Worm (Caenorhabditis elegans) whole organism, L3 larva: ENCODE data around the gene H03G16.5.

Experiments used
- ZK546.5 ChIP-seq: sonication (generic microtip); optimal IDR thresholded peaks from 2 replicates; lab custom pipeline; 2017; ENCODE audit warnings: missing biosample characterization, missing genetic modification characterization
- aly-2 ChIP-seq: fragments of 150-350 bp; optimal IDR thresholded peaks from 2 replicates; lab custom pipeline; 2014; ENCODE audit warnings: missing biosample characterization, missing genetic modification characterization
- ama-1 ChIP-seq: fragments of 150-350 bp; optimal IDR thresholded peaks from 2 replicates; lab custom pipeline; 2018
- ceh-16 ChIP-seq: sonication (generic microtip); optimal IDR thresholded peaks from 2 replicates; lab custom pipeline; 2017; ENCODE audit warnings: missing biosample characterization, missing genetic modification characterization
- ceh-28 ChIP-seq: fragments of 150-350 bp; optimal IDR thresholded peaks from 2 replicates; lab custom pipeline; 2014; ENCODE audit warnings: missing biosample characterization, missing genetic modification reagents, missing genetic modification characterization
- ceh-82 ChIP-seq: fragments of 150-350 bp; optimal IDR thresholded peaks from 2 replicates; lab custom pipeline; 2014; ENCODE audit warnings: missing biosample characterization, missing genetic modification characterization
- ceh-9 ChIP-seq: sonication (generic microtip); optimal IDR thresholded peaks from 2 replicates; lab custom pipeline; 2018; ENCODE audit warnings: missing biosample characterization, missing genetic modification characterization
- egl-27 ChIP-seq: sonication (generic microtip); optimal IDR thresholded peaks from 4 replicates; lab custom pipeline; 2017; ENCODE audit warnings: missing biosample characterization, missing genetic modification reagents, missing genetic modification characterization
- egl-5 ChIP-seq: fragments of 150-350 bp; optimal IDR thresholded peaks from 2 replicates; lab custom pipeline; 2017; ENCODE audit warnings: missing biosample characterization, missing genetic modification reagents, missing genetic modification characterization, inconsistent platforms
- elt-1 ChIP-seq: fragments of 150-350 bp; optimal IDR thresholded peaks from 2 replicates; lab custom pipeline; 2014; ENCODE audit warnings: missing biosample characterization, missing genetic modification characterization
- eor-1 ChIP-seq, 2 experiments: fragments of 150-350 bp; optimal IDR thresholded peaks; 2 replicates each; lab custom pipeline; 2014 to 2018; ENCODE audit warnings: missing biosample characterization in 2 of 2, missing genetic modification characterization in 2 of 2
- fkh-10 ChIP-seq: sonication (generic microtip); optimal IDR thresholded peaks from 2 replicates; lab custom pipeline; 2017; ENCODE audit warnings: missing biosample characterization, missing genetic modification reagents, missing genetic modification characterization
- fkh-2 ChIP-seq: fragments of 150-350 bp; optimal IDR thresholded peaks from 2 replicates; lab custom pipeline; 2014; ENCODE audit warnings: missing biosample characterization, missing genetic modification reagents, missing genetic modification characterization
- jun-1 ChIP-seq: fragments of 150-350 bp; optimal IDR thresholded peaks from 2 replicates; lab custom pipeline; 2014; ENCODE audit warnings: missing biosample characterization, missing genetic modification reagents, missing genetic modification characterization
- lin-15B ChIP-seq: fragments of 150-350 bp; optimal IDR thresholded peaks from 2 replicates; lab custom pipeline; 2014; ENCODE audit warnings: missing biosample characterization, missing genetic modification characterization
- lin-39 ChIP-seq: fragments of 150-350 bp; optimal IDR thresholded peaks from 2 replicates; lab custom pipeline; 2018; ENCODE audit warnings: missing biosample characterization, missing genetic modification reagents, missing genetic modification characterization
- lsy-12 ChIP-seq: sonication (generic microtip); optimal IDR thresholded peaks from 2 replicates; lab custom pipeline; 2016; ENCODE audit warnings: mild to moderate bottlenecking, missing genetic modification characterization, missing compliant biosample characterization
- mml-1 ChIP-seq: fragments of 150-350 bp; sonication (generic microtip); optimal IDR thresholded peaks from 3 replicates; lab custom pipeline; 2014; ENCODE audit warnings: missing biosample characterization, missing genetic modification characterization
- nfya-1 ChIP-seq: sonication (generic microtip); optimal IDR thresholded peaks from 2 replicates; lab custom pipeline; 2017; ENCODE audit warnings: missing genetic modification characterization, mild to moderate bottlenecking, missing compliant biosample characterization, antibody characterized with exemption, moderate library complexity; ENCODE audit not compliant: insufficient read depth
- nhr-12 ChIP-seq: fragments of 150-350 bp; optimal IDR thresholded peaks from 2 replicates; lab custom pipeline; 2014; ENCODE audit warnings: missing biosample characterization, missing genetic modification characterization
- nhr-237 ChIP-seq: fragments of 150-350 bp; optimal IDR thresholded peaks from 2 replicates; lab custom pipeline; 2014; ENCODE audit warnings: missing biosample characterization, missing genetic modification characterization
- nhr-25 ChIP-seq: sonication (generic microtip); optimal IDR thresholded peaks from 2 replicates; lab custom pipeline; 2017; ENCODE audit warnings: missing biosample characterization, missing genetic modification characterization
- nhr-43 ChIP-seq: sonication (generic microtip); optimal IDR thresholded peaks from 2 replicates; lab custom pipeline; 2016; ENCODE audit warnings: mild to moderate bottlenecking, missing genetic modification characterization, missing compliant biosample characterization; ENCODE audit not compliant: poor library complexity, severe bottlenecking
- nhr-77 ChIP-seq: fragments of 150-350 bp; optimal IDR thresholded peaks from 2 replicates; lab custom pipeline; 2014; ENCODE audit warnings: missing biosample characterization, missing genetic modification characterization
- pha-4 ChIP-seq: fragments of 150-350 bp; optimal IDR thresholded peaks from 2 replicates; lab custom pipeline; 2014; ENCODE audit warnings: missing biosample characterization, missing genetic modification reagents, missing genetic modification characterization
- pqm-1 ChIP-seq: fragments of 150-350 bp; optimal IDR thresholded peaks from 2 replicates; lab custom pipeline; 2017; ENCODE audit warnings: missing biosample characterization, missing genetic modification characterization, inconsistent platforms
- unc-39 ChIP-seq: sonication (generic microtip); optimal IDR thresholded peaks from 4 replicates; lab custom pipeline; 2017; ENCODE audit warnings: missing biosample characterization, missing genetic modification characterization
- unc-62 ChIP-seq: fragments of 150-350 bp; sonication (generic microtip); optimal IDR thresholded peaks from 4 replicates; lab custom pipeline; 2014; ENCODE audit warnings: missing biosample characterization, missing genetic modification reagents, missing genetic modification characterization
- zag-1 ChIP-seq: fragments of 150-350 bp; optimal IDR thresholded peaks from 2 replicates; lab custom pipeline; 2014; ENCODE audit warnings: missing biosample characterization, missing genetic modification characterization
- ztf-11 ChIP-seq: fragments of 150-350 bp; optimal IDR thresholded peaks from 2 replicates; lab custom pipeline; 2014; ENCODE audit warnings: missing biosample characterization, missing genetic modification characterization
- ztf-4 ChIP-seq: fragments of 150-350 bp; optimal IDR thresholded peaks from 2 replicates; lab custom pipeline; 2014; ENCODE audit warnings: missing biosample characterization, missing genetic modification characterization

The H03G16.5 gene

ce11 chrX:15027997-15028396 lies 28.6 kb downstream of the H03G16.5 start:
- TF ChIP-seq egl-27 (tag; lab: Kevin White, UChicago), result no peak
- no peak for TF ChIP-seq eor-1 (tag; optimal IDR thresholded peaks at IDR 0.05; lab: Kevin White, UChicago)
- no peak for TF ChIP-seq pha-4 (tag; lab: Kevin White, UChicago)
- no peak for TF ChIP-seq ztf-4 (tag; lab: Kevin White, UChicago)
- no peak for TF ChIP-seq ceh-28 (tag; lab: Kevin White, UChicago)
- no peak for TF ChIP-seq lin-39 (tag; lab: Kevin White, UChicago)

ce11 chrX:15027566-15027965 lies 29.1 kb downstream of the H03G16.5 start:
- TF ChIP-seq lin-15B (tag; lab: Kevin White, UChicago) (no peak), lin-39 (tag; lab: Kevin White, UChicago) (peak; percentile 88), jun-1 (tag; lab: Kevin White, UChicago) (no peak), nfya-1 (tag; lab: Kevin White, UChicago) (no peak), fkh-10 (no peak), elt-1 (tag; lab: Kevin White, UChicago) (peak; percentile 45)

- no peak for TF ChIP-seq fkh-2 (tag; lab: Kevin White, UChicago)
- TF ChIP-seq mml-1, result no peak
- no peak for TF ChIP-seq unc-39
- no peak for TF ChIP-seq nhr-77 (tag; lab: Kevin White, UChicago)
- no peak for TF ChIP-seq nhr-25 (tag; lab: Kevin White, UChicago)
- no peak for TF ChIP-seq ceh-82
- TF ChIP-seq lin-39 (tag; lab: Kevin White, UChicago), result no peak
- no peak for TF ChIP-seq ZK546.5 (tag; lab: Kevin White, UChicago)
- no peak for TF ChIP-seq ceh-16 (tag; lab: Kevin White, UChicago)
- TF ChIP-seq ceh-28 (tag; lab: Kevin White, UChicago), result no peak
- no peak for TF ChIP-seq ztf-11 (tag; lab: Kevin White, UChicago)
- TF ChIP-seq nhr-12, result no peak
- no peak for TF ChIP-seq nhr-237 (tag; lab: Kevin White, UChicago)
- TF ChIP-seq eor-1 (tag; optimal IDR thresholded peaks at IDR 0.05; lab: Kevin White, UChicago), result no peak
- no peak for TF ChIP-seq ama-1 (lab: Kevin White, UChicago)
- TF ChIP-seq pqm-1 (tag; lab: Kevin White, UChicago), result no peak
- no peak for TF ChIP-seq nhr-43 (tag; lab: Kevin White, UChicago)
- TF ChIP-seq jun-1 (tag; lab: Kevin White, UChicago), result no peak
- no peak for TF ChIP-seq zag-1 (tag; lab: Kevin White, UChicago)
These were observed 30.6 kb downstream of the H03G16.5 start, which contains the start of gene seb-3 for ce11 chrX:15026008-15026407. TSS of gene seb-3 (plus strand) at chrX:15026308.

ce11 chrX:15016102-15016501 lies 40.5 kb downstream of the H03G16.5 start:
- TF ChIP-seq nfya-1 (tag; lab: Kevin White, UChicago) (peak; percentile 2), nhr-237 (tag; lab: Kevin White, UChicago) (no peak)

- TF ChIP-seq nhr-43 (tag; lab: Kevin White, UChicago), result no peak
- no peak for TF ChIP-seq aly-2 (tag; lab: Kevin White, UChicago)
- no peak for TF ChIP-seq pqm-1 (tag; lab: Kevin White, UChicago)
- TF ChIP-seq ceh-9 (tag; lab: Kevin White, UChicago), result no peak
- no peak for TF ChIP-seq pha-4 (tag; lab: Kevin White, UChicago)
- TF ChIP-seq egl-5, result peak; percentile 81
- TF ChIP-seq nfya-1 (tag; lab: Kevin White, UChicago), result peak; percentile 15
- no peak for TF ChIP-seq elt-1 (tag; lab: Kevin White, UChicago)
- TF ChIP-seq lin-39 (tag; lab: Kevin White, UChicago), result peak; percentile 19
- no peak for TF ChIP-seq unc-62 (GFP tag; lab: Kevin White, UChicago)
- no peak for TF ChIP-seq lsy-12 (tag; lab: Kevin White, UChicago)
These were observed 42.6 kb downstream of the H03G16.5 start for ce11 chrX:15013941-15014453.
